Fruit fly (Drosophila melanogaster) whole organism, larva: ENCODE measurements around the gene CG10621.

ENCODE experiments used
- noc ChIP-seq: fragments of 200-800 bp; sonication (Bioruptor generic); optimal IDR thresholded peaks from 3 replicates; lab custom pipeline; 2019; ENCODE audit warnings: missing biosample characterization, mild to moderate bottlenecking, missing genetic modification characterization, moderate library complexity

Gene CG10621

DNA sequence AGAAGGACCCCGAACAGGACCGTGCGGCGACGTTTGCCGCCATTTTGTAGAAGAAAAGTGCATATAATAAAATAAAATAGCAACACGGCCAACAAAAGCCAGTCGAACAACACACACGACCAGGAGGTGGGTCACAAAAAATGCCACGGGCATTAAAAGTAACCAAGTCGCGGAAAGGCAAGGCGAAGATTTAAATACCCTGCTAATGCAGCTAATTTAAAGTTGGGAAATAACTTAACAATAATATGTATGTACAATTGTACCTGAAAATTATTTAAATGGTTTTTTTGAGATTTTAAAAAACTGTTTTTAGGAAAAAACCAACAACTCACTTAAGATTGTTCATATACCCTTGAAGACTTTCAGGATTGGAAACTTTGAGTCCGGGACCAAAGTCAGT, 24.6 kb downstream of the CG10621 start:
- TF ChIP-seq noc (tag; lab: Kevin White, UChicago): no peak

DNA sequence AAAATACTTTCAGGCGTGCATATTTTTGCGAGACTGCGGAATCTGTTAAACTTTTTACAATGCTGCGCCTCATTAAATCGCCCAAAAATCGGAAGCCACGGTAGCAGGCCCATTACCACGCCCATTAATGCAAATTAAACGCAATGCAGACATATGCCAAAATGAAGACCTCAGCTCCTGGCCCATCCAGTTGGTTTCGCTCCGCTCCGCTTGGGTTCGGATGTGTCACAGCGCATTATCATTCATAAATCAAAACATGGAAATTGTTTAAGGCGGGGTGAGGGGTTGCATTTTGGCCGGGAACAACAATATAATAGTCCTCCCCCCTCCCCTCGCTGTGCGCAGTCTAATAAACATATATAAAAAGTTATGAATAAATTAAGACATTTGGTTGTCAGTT, 26.3 kb downstream of the CG10621 start:
- TF ChIP-seq noc (tag; lab: Kevin White, UChicago): no peak

DNA sequence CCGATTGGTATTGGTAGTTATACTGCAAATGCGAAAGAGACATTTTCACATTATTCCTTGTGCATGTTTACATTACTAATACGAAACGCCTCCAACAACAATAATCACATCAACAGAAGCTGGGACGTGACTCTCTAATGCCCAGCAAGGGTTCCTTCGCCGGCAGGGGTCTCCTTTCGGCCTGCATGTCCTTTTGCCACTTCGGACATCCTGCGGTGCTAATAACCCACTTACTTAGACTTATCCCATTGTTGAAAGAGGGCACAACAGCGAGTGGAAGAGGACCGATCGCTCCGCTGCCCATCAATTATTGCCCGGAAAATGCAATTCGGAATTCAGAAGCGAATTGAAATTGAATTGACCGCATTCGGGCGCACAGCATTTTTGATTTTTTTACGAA, 28.3 kb downstream of the CG10621 start:
- TF ChIP-seq noc (tag; lab: Kevin White, UChicago): no peak

DNA sequence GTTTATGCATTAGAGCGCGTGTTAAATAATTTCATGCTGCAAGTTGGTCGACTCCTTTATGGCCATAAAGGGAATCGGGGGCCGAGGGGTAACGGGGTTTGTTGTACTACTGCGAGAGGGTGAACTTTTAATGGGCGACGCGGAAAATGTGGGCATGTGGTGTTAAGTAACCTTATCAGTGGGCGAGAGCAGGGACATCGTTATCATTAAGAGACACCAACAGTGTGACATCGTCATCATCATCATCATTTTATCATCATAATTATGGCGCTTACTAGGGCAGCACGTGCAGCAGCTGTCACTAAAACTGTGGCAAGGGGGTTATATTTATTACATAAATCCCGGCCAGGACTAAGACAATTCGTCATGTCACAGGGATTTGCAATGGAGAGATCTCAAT, 28.8 kb downstream of the CG10621 start:
- no peak for TF ChIP-seq noc (tag; lab: Kevin White, UChicago)

DNA sequence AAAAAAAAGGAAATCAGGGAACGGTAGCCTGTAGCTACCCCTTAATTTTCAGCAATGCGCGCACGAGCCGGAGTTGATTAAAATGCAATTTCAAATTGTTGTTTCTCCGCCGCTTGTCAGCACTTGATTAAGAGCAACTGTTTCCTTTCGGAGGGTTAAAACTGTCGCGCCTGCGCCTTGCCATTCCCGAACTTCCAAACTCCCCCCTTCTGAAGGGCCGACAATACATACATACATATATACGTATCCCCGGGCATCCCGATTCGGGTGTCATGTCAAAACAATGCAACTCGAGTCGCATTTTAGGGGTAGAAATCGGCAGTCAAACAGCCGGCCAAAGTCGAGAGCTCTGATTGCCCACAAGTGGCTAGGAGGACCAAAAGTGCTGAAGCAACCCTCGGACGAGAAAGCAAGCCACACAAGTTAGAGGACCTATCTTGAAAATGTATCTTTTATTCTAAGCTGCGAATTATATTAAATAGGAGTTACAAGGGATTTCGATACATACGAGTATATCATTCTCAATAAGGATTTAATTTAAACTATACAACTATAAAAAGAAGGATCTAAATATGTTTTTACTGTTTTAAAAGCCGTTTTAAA, 29.5 kb downstream of the CG10621 start:
- no peak for TF ChIP-seq noc (tag; lab: Kevin White, UChicago)

DNA sequence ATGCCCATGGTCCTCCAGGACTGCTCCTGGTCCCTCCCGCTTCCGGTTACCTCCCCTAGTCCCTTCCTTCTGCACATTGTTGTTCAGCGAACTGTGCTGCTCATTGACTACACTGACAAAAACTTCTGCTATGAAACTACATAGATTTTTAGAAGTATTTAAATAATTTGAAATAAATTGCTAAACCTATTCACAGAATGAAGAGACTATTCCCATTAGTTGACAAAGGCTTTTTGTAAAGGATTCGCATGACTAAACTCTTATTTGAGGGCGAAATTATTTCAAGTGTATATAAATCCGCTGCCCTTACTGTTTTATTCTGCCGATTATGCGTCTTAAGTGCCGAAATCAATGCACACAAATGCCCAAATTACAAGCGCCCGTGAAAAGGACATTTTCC, 33.0 kb downstream of the CG10621 start:
- TF ChIP-seq noc (tag; lab: Kevin White, UChicago): no peak

DNA sequence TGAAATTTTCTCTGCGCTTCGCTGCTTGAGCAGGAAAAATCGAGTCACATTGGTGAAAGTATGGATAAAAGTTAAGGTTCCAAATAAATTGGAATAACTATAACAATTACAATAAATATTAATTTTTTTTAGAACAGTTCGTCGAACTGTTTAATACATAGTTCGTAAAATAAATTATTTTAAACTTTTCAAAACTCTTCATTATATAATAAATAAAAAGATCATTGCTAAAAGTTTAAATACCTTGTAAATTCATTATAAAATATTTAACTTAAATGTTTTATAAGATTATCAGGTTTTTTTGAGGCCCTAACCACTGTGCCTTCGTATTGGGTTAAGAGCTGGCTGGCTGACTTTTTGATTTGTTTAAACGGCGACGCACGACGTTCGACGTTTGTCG, 34.8 kb downstream of the CG10621 start:
- TF ChIP-seq noc (tag; lab: Kevin White, UChicago): no peak

DNA sequence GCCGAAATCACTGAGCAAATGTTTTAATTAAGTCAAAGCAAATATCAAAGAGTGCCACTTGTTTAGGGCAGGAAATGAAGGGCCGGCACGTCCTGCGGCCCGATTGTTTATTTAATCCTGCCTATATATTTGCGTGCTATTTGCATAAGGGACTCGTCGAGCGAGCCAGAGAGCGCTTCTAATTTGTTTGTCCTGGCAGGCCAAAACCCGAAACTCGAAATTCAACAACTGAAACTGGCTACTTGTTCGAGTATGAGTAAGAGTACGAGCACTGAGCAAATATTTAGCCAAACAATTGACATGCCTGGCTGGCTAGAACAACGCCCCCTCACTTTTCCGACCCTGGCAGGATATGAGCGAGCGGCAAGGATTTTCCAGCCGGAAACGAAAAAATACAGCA, 36.6 kb downstream of the CG10621 start:
- TF ChIP-seq noc (tag; lab: Kevin White, UChicago): no peak

DNA sequence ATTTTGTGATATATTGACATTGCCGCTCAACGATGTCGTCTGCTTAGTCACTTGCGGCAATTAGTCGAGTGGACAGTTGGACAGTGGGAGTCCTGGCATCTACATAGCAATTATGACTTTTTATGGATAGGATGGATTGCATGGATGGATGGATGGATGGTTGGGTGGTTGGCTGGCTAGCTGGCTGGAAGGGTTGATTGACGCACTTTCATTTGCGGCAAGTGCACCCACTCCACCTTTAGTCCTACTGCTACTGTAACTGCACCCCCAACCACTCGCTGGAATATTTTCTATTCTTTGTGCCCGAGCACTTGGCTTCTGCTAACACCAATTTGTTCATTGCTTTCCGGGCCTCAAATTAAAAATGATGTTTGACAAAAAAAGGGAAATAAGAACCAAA, 39.4 kb downstream of the CG10621 start:
- no peak for TF ChIP-seq noc (tag; lab: Kevin White, UChicago)

DNA sequence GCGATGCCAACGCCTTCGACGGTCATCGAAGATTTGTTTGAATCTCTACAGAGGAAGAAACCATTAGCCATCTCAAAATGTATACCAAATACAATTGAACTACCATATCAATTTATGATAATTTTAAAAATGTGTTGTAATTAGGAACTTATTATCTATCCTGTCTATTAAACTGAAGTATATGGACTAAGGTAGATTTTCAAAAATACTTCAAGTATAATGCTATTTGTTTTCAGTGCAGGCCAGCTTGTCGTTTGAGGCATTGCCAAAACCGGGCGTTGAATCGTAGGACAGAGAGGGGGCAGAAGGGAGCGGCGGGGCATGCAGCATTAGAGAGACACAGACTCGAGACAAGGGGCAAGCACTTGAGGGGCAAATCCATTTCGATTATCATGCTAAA, 46.7 kb downstream of the CG10621 start:
- no peak for TF ChIP-seq noc (tag; lab: Kevin White, UChicago)

DNA sequence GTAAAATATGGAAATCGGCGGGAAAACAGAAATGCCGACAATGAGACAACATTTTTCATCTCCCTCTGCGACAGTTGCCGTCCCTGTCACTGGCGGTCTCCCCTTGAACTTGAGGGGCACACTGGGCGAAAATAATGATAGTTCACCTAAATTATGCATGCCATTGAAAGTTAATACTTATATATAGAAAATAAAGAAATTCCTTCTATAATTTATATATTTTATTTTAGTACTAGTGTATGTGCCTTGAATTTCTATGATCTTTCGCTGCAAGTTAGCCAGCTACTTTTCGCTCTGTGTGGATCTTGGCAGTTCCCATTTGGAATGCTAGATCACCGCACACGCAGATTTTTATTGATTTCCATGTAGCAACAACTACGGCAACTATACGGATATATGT, 47.6 kb downstream of the CG10621 start:
- TF ChIP-seq noc (tag; lab: Kevin White, UChicago): no peak
